Fruit fly (Drosophila melanogaster): ENCODE results near the gene Srp19.

DNA sequence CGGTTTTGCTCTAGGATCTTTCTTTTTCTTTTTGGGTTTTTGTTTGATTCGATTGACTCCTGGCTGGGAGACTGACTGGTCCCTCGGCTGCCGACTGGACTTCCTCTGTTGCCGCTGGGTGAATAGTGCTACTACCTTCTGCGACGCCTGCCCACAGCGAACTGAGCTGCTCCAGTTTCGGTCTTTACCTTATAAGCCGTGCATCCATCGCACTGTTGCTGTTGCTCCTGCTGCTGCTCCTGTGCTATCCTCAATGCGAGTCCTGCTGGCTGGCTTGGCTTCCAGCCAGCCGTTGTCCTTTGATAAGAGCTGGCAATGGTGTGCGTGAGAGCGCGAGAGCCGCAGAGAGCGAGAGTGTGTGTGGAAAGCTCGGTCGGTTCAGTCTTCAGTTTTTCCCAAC, 35.1 kb downstream of the Srp19 start, which contains the start of gene unc-13-4A:
- TF ChIP-seq CTCF (optimal IDR thresholded peaks at IDR 0.05) (no peak), CG8478 (optimal IDR thresholded peaks at IDR 0.05) (no peak)

Measured in S2 (cell line).